Fruit fly (Drosophila melanogaster) whole organism, embryonic: ENCODE results near the gene Chd64.

ENCODE experiments used
- Adf1 ChIP-seq: fragments of 200-800 bp; sonication (Bioruptor generic); IDR thresholded peaks from 2 replicates; pipeline ENCODE4 v1.3.6; 2022; ENCODE audit warnings: missing biosample characterization, missing genetic modification characterization
- Asciz ChIP-seq: fragments of 200-800 bp; sonication (Bioruptor generic); optimal IDR thresholded peaks from 2 replicates; lab custom pipeline; 2017; ENCODE audit warnings: missing biosample characterization, mild to moderate bottlenecking, missing genetic modification characterization, missing genetic modification reagents
- Awh ChIP-seq: fragments of 200-800 bp; sonication (Bioruptor generic); IDR thresholded peaks from 2 replicates; pipeline ENCODE4, ENCODE4 v1.3.6; 2022; ENCODE audit warnings: missing biosample characterization, missing genetic modification characterization
- BEAF-32 ChIP-seq: fragments of 200-800 bp; sonication (Bioruptor generic); optimal IDR thresholded peaks from 3 replicates; lab custom pipeline; 2017; ENCODE audit warnings: missing biosample characterization, missing genetic modification characterization, mild to moderate bottlenecking, moderate library complexity, missing genetic modification reagents
- Blimp-1 ChIP-seq: fragments of 200-800 bp; sonication (Bioruptor generic); optimal IDR thresholded peaks from 3 replicates; lab custom pipeline; 2018; ENCODE audit warnings: missing biosample characterization, missing genetic modification characterization, mild to moderate bottlenecking, moderate library complexity, missing genetic modification reagents
- CG10147 ChIP-seq: fragments of 200-800 bp; sonication (Bioruptor generic); optimal IDR thresholded peaks from 2 replicates; lab custom pipeline; 2019; ENCODE audit warnings: missing biosample characterization, mild to moderate bottlenecking, missing genetic modification characterization, moderate library complexity
- CG12391 ChIP-seq: fragments of 200-800 bp; sonication (Bioruptor generic); optimal IDR thresholded peaks from 3 replicates; lab custom pipeline; 2018; ENCODE audit warnings: missing biosample characterization, mild to moderate bottlenecking, missing genetic modification characterization, moderate library complexity
- CG12942 ChIP-seq: fragments of 200-800 bp; sonication (Bioruptor generic); optimal IDR thresholded peaks from 3 replicates; lab custom pipeline; 2016; ENCODE audit warnings: missing biosample characterization, missing genetic modification characterization
- CG14667 ChIP-seq: fragments of 200-800 bp; sonication (Bioruptor generic); IDR thresholded peaks from 2 replicates; pipeline ENCODE4 v1.3.6; 2022; ENCODE audit warnings: missing biosample characterization, missing genetic modification characterization
- CG15479 ChIP-seq: fragments of 200-800 bp; sonication (Bioruptor generic); optimal IDR thresholded peaks from 3 replicates; lab custom pipeline; 2019; ENCODE audit warnings: missing biosample characterization, mild to moderate bottlenecking, missing genetic modification characterization, moderate library complexity
- CG17385 ChIP-seq: fragments of 200-800 bp; sonication (Bioruptor generic); optimal IDR thresholded peaks from 3 replicates; lab custom pipeline; 2018; ENCODE audit warnings: missing biosample characterization, mild to moderate bottlenecking, missing genetic modification characterization
- CG18011 ChIP-seq: fragments of 200-800 bp; sonication (Bioruptor generic); optimal IDR thresholded peaks from 2 replicates; lab custom pipeline; 2017; ENCODE audit warnings: missing biosample characterization, missing genetic modification characterization, mild to moderate bottlenecking, moderate library complexity, missing genotype
- CG18476 ChIP-seq: fragments of 200-800 bp; sonication (Bioruptor generic); optimal IDR thresholded peaks from 2 replicates; lab custom pipeline; 2016; ENCODE audit warnings: missing biosample characterization, mild to moderate bottlenecking, missing genetic modification characterization
- CG2199 ChIP-seq: fragments of 200-800 bp; sonication (Bioruptor generic); IDR thresholded peaks from 3 replicates; pipeline ENCODE4 v1.3.6; 2022; ENCODE audit warnings: missing biosample characterization, missing genetic modification characterization
- CG32772 ChIP-seq: fragments of 200-800 bp; sonication (Bioruptor generic); IDR thresholded peaks from 2 replicates; pipeline ENCODE4 v1.3.6; 2022; ENCODE audit warnings: missing biosample characterization, missing genetic modification characterization
- CG4328 ChIP-seq: fragments of 200-800 bp; sonication (Bioruptor generic); optimal IDR thresholded peaks from 3 replicates; lab custom pipeline; 2017; ENCODE audit warnings: missing biosample characterization, missing genetic modification reagents, missing genetic modification characterization
- CG4424 ChIP-seq: fragments of 200-800 bp; sonication (Bioruptor generic); optimal IDR thresholded peaks from 3 replicates; lab custom pipeline; 2016; ENCODE audit warnings: missing biosample characterization, missing genetic modification characterization
- CG4854 ChIP-seq: fragments of 200-800 bp; sonication (Bioruptor generic); optimal IDR thresholded peaks from 2 replicates; lab custom pipeline; 2016; ENCODE audit warnings: missing biosample characterization, missing genetic modification characterization, inconsistent platforms
- CG5180 ChIP-seq: fragments of 200-800 bp; sonication (Bioruptor generic); optimal IDR thresholded peaks from 3 replicates; lab custom pipeline; 2017; ENCODE audit warnings: missing biosample characterization, missing genetic modification characterization, mild to moderate bottlenecking, moderate library complexity, missing genetic modification reagents
- CG6683 ChIP-seq: fragments of 200-800 bp; sonication (Bioruptor generic); optimal IDR thresholded peaks from 2 replicates; lab custom pipeline; 2017; ENCODE audit warnings: missing biosample characterization, mild to moderate bottlenecking, missing genetic modification characterization, missing genetic modification reagents
- CG7271 ChIP-seq: fragments of 200-800 bp; sonication (Bioruptor generic); optimal IDR thresholded peaks from 2 replicates; lab custom pipeline; 2018; ENCODE audit warnings: missing biosample characterization, mild to moderate bottlenecking, missing genetic modification characterization, moderate library complexity
- CG7372 ChIP-seq: fragments of 200-800 bp; sonication (Bioruptor generic); IDR thresholded peaks from 2 replicates; pipeline ENCODE4 v1.3.6; 2022; ENCODE audit warnings: missing biosample characterization, missing genetic modification characterization
- CG7556 ChIP-seq: fragments of 200-800 bp; sonication (Bioruptor generic); optimal IDR thresholded peaks from 2 replicates; lab custom pipeline; 2017; ENCODE audit warnings: missing biosample characterization, mild to moderate bottlenecking, missing genetic modification characterization
- CG7928 ChIP-seq: fragments of 200-800 bp; sonication (Bioruptor generic); optimal IDR thresholded peaks from 2 replicates; lab custom pipeline; 2017; ENCODE audit warnings: missing biosample characterization, mild to moderate bottlenecking, missing genetic modification characterization
- Jarid2 ChIP-seq: fragments of 200-800 bp; sonication (Bioruptor generic); optimal IDR thresholded peaks from 3 replicates; lab custom pipeline; 2017; ENCODE audit warnings: mild to moderate bottlenecking, missing biosample characterization, missing genetic modification reagents, missing genetic modification characterization
- Mrtf ChIP-seq: fragments of 200-800 bp; sonication (Bioruptor generic); IDR thresholded peaks from 3 replicates; pipeline ENCODE4 v1.3.6; 2022; ENCODE audit warnings: missing biosample characterization, missing genetic modification characterization
- NC2α ChIP-seq: fragments of 200-800 bp; sonication (Bioruptor generic); optimal IDR thresholded peaks from 2 replicates; lab custom pipeline; 2016; ENCODE audit warnings: missing biosample characterization, missing genetic modification characterization
- NC2β ChIP-seq: fragments of 200-800 bp; sonication (Bioruptor generic); optimal IDR thresholded peaks from 2 replicates; lab custom pipeline; 2016; ENCODE audit warnings: missing biosample characterization, missing genetic modification characterization
- NFAT ChIP-seq: fragments of 200-800 bp; sonication (Bioruptor generic); IDR thresholded peaks from 2 replicates; pipeline ENCODE4 v1.3.6; 2022; ENCODE audit warnings: missing biosample characterization, missing genetic modification characterization
- Opbp ChIP-seq: fragments of 200-800 bp; sonication (Bioruptor generic); IDR thresholded peaks from 3 replicates; pipeline ENCODE4 v1.3.6; 2022; ENCODE audit warnings: missing biosample characterization, missing genetic modification characterization; ENCODE audit not compliant: partially characterized antibody
- Ptx1 ChIP-seq: fragments of 200-800 bp; sonication (Bioruptor generic); IDR thresholded peaks from 2 replicates; pipeline ENCODE4 v1.3.6; 2022; ENCODE audit warnings: missing biosample characterization, missing genetic modification characterization
- abd-A ChIP-seq: fragments of 200-800 bp; sonication (Bioruptor generic); optimal IDR thresholded peaks from 3 replicates; lab custom pipeline; 2019; ENCODE audit warnings: missing biosample characterization, mild to moderate bottlenecking, missing genetic modification characterization, moderate library complexity
- az2 ChIP-seq: fragments of 200-800 bp; sonication (Bioruptor generic); optimal IDR thresholded peaks from 3 replicates; lab custom pipeline; 2016; ENCODE audit warnings: missing biosample characterization, missing genetic modification characterization
- bsh ChIP-seq, 2 experiments: fragments of 200-800 bp; sonication (Bioruptor generic); optimal IDR thresholded peaks; 2 replicates each; lab custom pipeline; 2017 to 2018; ENCODE audit warnings: mild to moderate bottlenecking in 2 of 2, missing biosample characterization in 2 of 2, missing genetic modification characterization in 2 of 2, moderate library complexity in 1 of 2
- btn ChIP-seq: fragments of 200-800 bp; sonication (Bioruptor generic); optimal IDR thresholded peaks from 2 replicates; lab custom pipeline; 2016; ENCODE audit warnings: missing biosample characterization, missing genetic modification characterization
- cas ChIP-seq: fragments of 200-800 bp; sonication (Bioruptor generic); IDR thresholded peaks from 2 replicates; pipeline ENCODE4 v1.3.6; 2022; ENCODE audit warnings: missing biosample characterization, missing genetic modification characterization
- crc ChIP-seq: fragments of 200-800 bp; sonication (Bioruptor generic); optimal IDR thresholded peaks from 2 replicates; lab custom pipeline; 2016; ENCODE audit warnings: missing biosample characterization, missing genetic modification characterization
- emc ChIP-seq: fragments of 200-800 bp; sonication (Bioruptor generic); optimal IDR thresholded peaks from 2 replicates; lab custom pipeline; 2016; ENCODE audit warnings: missing biosample characterization, missing genetic modification characterization
- exex ChIP-seq: fragments of 200-800 bp; sonication (Bioruptor generic); optimal IDR thresholded peaks from 4 replicates; lab custom pipeline; 2018; ENCODE audit warnings: missing biosample characterization, mild to moderate bottlenecking, missing genetic modification characterization, moderate library complexity
- fd64A ChIP-seq: fragments of 200-800 bp; sonication (Bioruptor generic); optimal IDR thresholded peaks from 3 replicates; lab custom pipeline; 2018; ENCODE audit warnings: missing biosample characterization, mild to moderate bottlenecking, missing genetic modification characterization
- ftz-f1 ChIP-seq: fragments of 200-800 bp; sonication (Bioruptor generic); optimal IDR thresholded peaks from 2 replicates; lab custom pipeline; 2016; ENCODE audit warnings: missing biosample characterization, missing genetic modification characterization
- lov ChIP-seq, 2 experiments: fragments of 200-800 bp in 1 of 2; fragments of >200 bp in 1 of 2; sonication (Bioruptor generic) in 1 of 2; IDR thresholded peaks in 1 of 2; optimal IDR thresholded peaks in 1 of 2; 2 replicates in 1 of 2; 3 replicates in 1 of 2; pipeline versions ENCODE4 v1.3.6 to Lab custom; 2017 to 2022; ENCODE audit warnings: missing biosample characterization in 1 of 2, missing genetic modification characterization in 1 of 2
- mirr ChIP-seq: fragments of 200-800 bp; sonication (Bioruptor generic); optimal IDR thresholded peaks from 3 replicates; lab custom pipeline; 2018; ENCODE audit warnings: missing biosample characterization, mild to moderate bottlenecking, missing genetic modification characterization
- org-1 ChIP-seq: fragments of 200-800 bp; sonication (Bioruptor generic); optimal IDR thresholded peaks from 2 replicates; lab custom pipeline; 2017; ENCODE audit warnings: missing biosample characterization, missing genetic modification characterization
- pho ChIP-seq: fragments of 200-800 bp; sonication (Bioruptor generic); optimal IDR thresholded peaks from 2 replicates; lab custom pipeline; 2016; ENCODE audit warnings: missing biosample characterization, missing genetic modification characterization
- phol ChIP-seq: fragments of 200-800 bp; sonication (Bioruptor generic); optimal IDR thresholded peaks from 3 replicates; lab custom pipeline; 2018; ENCODE audit warnings: missing biosample characterization, mild to moderate bottlenecking, missing genetic modification characterization, moderate library complexity
- slbo ChIP-seq: fragments of 200-800 bp; sonication (Bioruptor generic); IDR thresholded peaks from 2 replicates; pipeline ENCODE4 v1.3.6; 2022; ENCODE audit warnings: missing biosample characterization, missing genetic modification characterization
- zfh2 ChIP-seq: fragments of 200-800 bp; sonication (Bioruptor generic); optimal IDR thresholded peaks from 2 replicates; lab custom pipeline; 2016; ENCODE audit warnings: missing biosample characterization, missing genetic modification characterization

The Chd64 gene

DNA sequence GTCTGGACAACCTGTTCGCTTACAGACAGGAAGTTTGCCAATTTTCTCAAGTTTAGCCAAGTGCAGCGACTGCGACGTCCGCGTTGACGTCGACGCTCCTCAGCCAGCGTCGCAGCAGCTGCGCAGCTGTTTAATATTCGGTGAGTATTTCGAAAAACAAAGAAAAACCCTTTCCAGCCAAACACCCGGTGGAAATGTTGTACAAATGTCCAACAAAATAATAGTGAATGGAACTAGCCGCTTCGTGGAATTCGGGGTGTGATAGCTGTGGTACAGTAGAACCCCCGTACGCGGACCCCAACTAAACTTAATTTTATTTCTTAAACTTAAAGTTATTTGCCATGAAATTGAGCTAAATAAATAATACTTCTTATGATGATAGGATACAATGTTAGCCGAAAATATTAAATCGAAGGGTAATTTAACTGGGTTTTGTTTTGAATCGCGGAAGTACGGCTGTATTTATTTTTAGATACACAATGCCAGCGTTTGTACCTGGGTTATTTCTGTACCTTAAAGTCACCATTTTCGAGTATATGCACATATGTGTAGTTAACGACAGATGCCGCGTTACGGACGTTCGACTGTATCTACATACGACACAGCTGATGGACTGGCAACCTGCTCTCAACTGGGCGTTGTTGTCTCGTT is 13.2 kb downstream of the Chd64 start (continued):
- TF ChIP-seq phol (tag; lab: Kevin White, UChicago), result peak; percentile 81
- peak; percentile 74 for TF ChIP-seq crc
- TF ChIP-seq btn (GFP tag; lab: Kevin White, UChicago), result peak; percentile 25
- no peak for TF ChIP-seq CG7928 (GFP tag; lab: Kevin White, UChicago)
- peak; percentile 55; the same call in 1 of the 2 replicates for TF ChIP-seq CG32772
- TF ChIP-seq NC2β (GFP tag; lab: Kevin White, UChicago), result peak; percentile 47
- peak; percentile 68 for TF ChIP-seq CG5180 (GFP tag; lab: Kevin White, UChicago)
- TF ChIP-seq Mrtf (GFP tag; lab: Robert Waterston, UW), result peak; percentile 58; the same call in 2 of the 3 replicates
- TF ChIP-seq CG4854 (GFP tag; lab: Kevin White, UChicago), result peak; percentile 71
- TF ChIP-seq mirr (GFP tag; lab: Kevin White, UChicago), result no peak
- TF ChIP-seq CG10147 (GFP tag; lab: Kevin White, UChicago), result peak; percentile 66
- TF ChIP-seq Adf1, result peak; percentile 92
- no peak for TF ChIP-seq CG2199
- TF ChIP-seq Jarid2 (GFP tag; lab: Kevin White, UChicago), result peak; percentile 54
- peak; percentile 21 to 73 for TF ChIP-seq bsh (GFP tag; optimal IDR thresholded peaks at IDR 0.05; lab: Kevin White, UChicago)
- peak; percentile 57 for TF ChIP-seq CG12942
- TF ChIP-seq zfh2 (GFP tag; lab: Kevin White, UChicago), result peak; percentile 31
- no peak for TF ChIP-seq abd-A (tag; lab: Kevin White, UChicago)
- TF ChIP-seq NFAT (GFP tag; lab: Robert Waterston, UW), result peak; percentile 20; the same call in 1 of the 2 replicates
- TF ChIP-seq CG7556 (GFP tag; lab: Kevin White, UChicago), result peak; percentile 87
- TF ChIP-seq CG6683, result peak; percentile 60
- TF ChIP-seq NC2α, result peak; percentile 38
- no peak for TF ChIP-seq CG15479
- TF ChIP-seq CG18011 (GFP tag; lab: Kevin White, UChicago), result peak; percentile 44
- TF ChIP-seq Asciz, result peak; percentile 73
- peak; percentile 67 for TF ChIP-seq org-1 (GFP tag; lab: Kevin White, UChicago)
- TF ChIP-seq CG17385 (GFP tag; lab: Kevin White, UChicago), result peak; percentile 68
- TF ChIP-seq lov (optimal IDR thresholded peaks at IDR 0.05; lab: Kevin White, UChicago), result no peak
- TF ChIP-seq lov (GFP tag; IDR thresholded peaks at IDR 0.05; lab: Robert Waterston, UW), result 0 out of 3 replicates have a peak, but pooled peaks have one; percentile 30
- no peak for TF ChIP-seq emc (GFP tag; lab: Kevin White, UChicago)
- TF ChIP-seq CG14667 (GFP tag; lab: Robert Waterston, UW), result peak; percentile 38; the same call in 1 of the 2 replicates
- TF ChIP-seq CG7271 (tag; lab: Kevin White, UChicago), result peak; percentile 7
- TF ChIP-seq Awh (GFP tag; lab: Robert Waterston, UW), result no peak
- peak; percentile 5 for TF ChIP-seq fd64A (GFP tag; lab: Kevin White, UChicago)
- TF ChIP-seq slbo (GFP tag; lab: Robert Waterston, UW), result peak; percentile 65
- peak; percentile 76 for TF ChIP-seq CG4424 (GFP tag; lab: Kevin White, UChicago)
- 0 out of 2 replicates have a peak, but pooled peaks have one; percentile 5 for TF ChIP-seq cas (GFP tag; lab: Robert Waterston, UW)
- TF ChIP-seq pho (GFP tag; lab: Kevin White, UChicago), result no peak
- TF ChIP-seq Ptx1, result peak; percentile 74
- TF ChIP-seq az2 (GFP tag; lab: Kevin White, UChicago), result peak; percentile 76
- peak; percentile 42 for TF ChIP-seq CG18476 (GFP tag; lab: Kevin White, UChicago)
- no peak for TF ChIP-seq Opbp (GFP tag; lab: Robert Waterston, UW)
- TF ChIP-seq CG12391 (tag; lab: Kevin White, UChicago), result peak; percentile 81
- no peak for TF ChIP-seq ftz-f1 (GFP tag; lab: Kevin White, UChicago)
- TF ChIP-seq BEAF-32 (GFP tag; lab: Kevin White, UChicago), result no peak
- TF ChIP-seq exex (tag; lab: Kevin White, UChicago), result peak; percentile 5
- TF ChIP-seq Blimp-1 (GFP tag; lab: Kevin White, UChicago), result peak; percentile 66
- TF ChIP-seq CG4328 (GFP tag; lab: Kevin White, UChicago), result peak; percentile 37
- TF ChIP-seq CG7372 (GFP tag; lab: Robert Waterston, UW), result 0 out of 2 replicates have a peak, but pooled peaks have one; percentile 37
